Worm (Caenorhabditis elegans): ENCODE measurements around the gene R04E5.8.

Gene R04E5.8

DNA sequence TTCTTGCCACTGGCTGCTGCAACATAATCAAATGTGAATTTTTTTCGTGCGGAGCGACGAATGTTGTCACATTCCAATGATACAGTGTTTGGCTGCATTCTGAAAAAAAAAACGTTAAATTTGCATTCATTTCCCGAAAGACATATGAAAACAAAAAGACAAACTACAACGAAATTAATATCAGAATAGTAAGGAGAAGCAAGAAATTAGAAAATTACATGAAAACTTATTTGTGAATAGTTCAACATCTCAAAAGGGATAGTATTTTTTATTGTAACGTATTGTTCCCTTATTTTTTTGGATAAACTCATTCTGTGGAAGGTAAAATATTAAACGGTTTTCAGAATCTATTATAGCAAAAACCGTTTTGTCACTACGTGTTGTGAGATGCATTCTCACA lies 47.6 kb upstream of the R04E5.8 start, which contains the start of gene sprp-4:
TSS of gene sprp-4 (minus strand) at position 101 of the 400 bp plus-strand sequence.
- TF ChIP-seq nhr-90 (tag; optimal IDR thresholded peaks at IDR 0.05; ENCODE audit: poor library complexity) = no peak
- no peak for TF ChIP-seq rnt-1 (tag; optimal IDR thresholded peaks at IDR 0.05)
- no peak for TF ChIP-seq nhr-237 (tag; optimal IDR thresholded peaks at IDR 0.05)
- no peak for TF ChIP-seq unc-98 (GFP tag; IDR thresholded peaks at IDR 0.05)
- TF ChIP-seq swsn-7 (tag; optimal IDR thresholded peaks at IDR 0.05) = no peak
- no peak for TF ChIP-seq hpl-2 (GFP tag; optimal IDR thresholded peaks at IDR 0.05)
- no peak for TF ChIP-seq lsy-2 (tag; optimal IDR thresholded peaks at IDR 0.05)
- no peak for TF ChIP-seq aly-2 (tag; optimal IDR thresholded peaks at IDR 0.05)
- TF ChIP-seq pax-3 (tag; optimal IDR thresholded peaks at IDR 0.05) = no peak

DNA sequence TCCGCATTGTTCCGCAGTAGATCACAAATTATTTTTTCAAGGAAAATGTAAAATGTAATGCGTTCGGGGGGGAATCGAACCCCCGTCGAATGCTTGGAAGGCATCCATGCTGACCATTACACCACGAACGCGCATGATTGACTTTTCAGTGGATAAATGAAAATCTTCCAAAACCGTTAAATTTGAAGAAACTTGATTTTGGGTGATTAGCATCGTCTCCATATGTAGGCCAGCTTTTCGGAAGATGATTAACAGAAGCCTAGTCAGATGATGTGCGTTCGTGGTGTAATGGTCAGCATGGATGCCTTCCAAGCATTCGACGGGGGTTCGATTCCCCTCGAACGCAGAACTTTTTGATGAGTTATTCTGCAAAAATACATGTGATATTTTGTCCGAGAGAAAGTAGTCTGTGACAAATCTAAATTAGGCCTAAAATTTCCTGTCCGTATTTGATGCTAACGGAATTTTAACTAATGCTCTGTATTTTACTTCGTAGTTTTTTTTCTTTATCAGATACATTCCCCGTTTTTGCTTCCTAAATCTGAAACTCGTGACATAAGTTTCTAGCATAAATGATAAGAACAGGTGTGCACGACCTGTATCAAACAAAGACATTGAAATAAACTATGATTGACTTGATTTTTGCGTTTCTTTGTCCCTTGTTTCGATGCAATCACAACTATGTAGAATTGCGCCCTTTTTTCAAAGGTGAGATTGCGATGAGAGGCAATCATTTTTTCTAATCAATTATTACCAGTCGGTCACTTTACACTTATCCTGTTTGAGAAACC lies 40.7 kb upstream of the R04E5.8 start, which contains the start of gene C28G1.10:
TSS of gene C28G1.10 (plus strand) at position 676 of the 791 bp plus-strand sequence.
- TF ChIP-seq skn-1 (tag; optimal IDR thresholded peaks at IDR 0.05) (no peak), elt-2 (tag; optimal IDR thresholded peaks at IDR 0.05) (peak; percentile 76), pax-3 (tag; optimal IDR thresholded peaks at IDR 0.05) (no peak), lin-35 (GFP tag; optimal IDR thresholded peaks at IDR 0.05) (peak in 1 of 2 experiments; percentile 17), C34B4.2 (tag; optimal IDR thresholded peaks at IDR 0.05) (no peak)

ce11 chrX:8843988-8844387 lies 38.1 kb upstream of the R04E5.8 start, which contains the start of gene ubc-23:
Gene ubc-23 (plus strand): TSS chrX:8844288.
- no peak for TF ChIP-seq dpl-1 (GFP tag; optimal IDR thresholded peaks at IDR 0.05)
- TF ChIP-seq lin-39 (tag; optimal IDR thresholded peaks at IDR 0.05) = no peak
- TF ChIP-seq lir-3 (tag; optimal IDR thresholded peaks at IDR 0.05; ENCODE audit: poor library complexity) = no peak
- TF ChIP-seq Y116A8C.19 (tag; optimal IDR thresholded peaks at IDR 0.05; ENCODE audit: borderline replicate concordance) = no peak
- no peak for TF ChIP-seq nhr-12 (tag; optimal IDR thresholded peaks at IDR 0.05)
- no peak for TF ChIP-seq ceh-88 (GFP tag; IDR thresholded peaks at IDR 0.05)
- TF ChIP-seq isw-1 (GFP tag; IDR thresholded peaks at IDR 0.05) = no peak
- TF ChIP-seq ceh-63 (GFP tag; optimal IDR thresholded peaks at IDR 0.05) = no peak
- TF ChIP-seq nhr-84 (tag; optimal IDR thresholded peaks at IDR 0.05) = no peak
- no peak for TF ChIP-seq fos-1 (tag; optimal IDR thresholded peaks at IDR 0.05)
- TF ChIP-seq blmp-1 (tag; optimal IDR thresholded peaks at IDR 0.05) = no peak
- no peak for TF ChIP-seq jun-1 (tag; optimal IDR thresholded peaks at IDR 0.05)

ce11 chrX:8838176-8838575 lies 32.3 kb upstream of the R04E5.8 start:
- TF ChIP-seq sup-37 (GFP tag; optimal IDR thresholded peaks at IDR 0.05) = no peak
- TF ChIP-seq skn-1 (tag; optimal IDR thresholded peaks at IDR 0.05) = no peak
- no peak for TF ChIP-seq mdl-1 (tag; optimal IDR thresholded peaks at IDR 0.05)
- no peak for TF ChIP-seq isw-1 (GFP tag; IDR thresholded peaks at IDR 0.05)
- TF ChIP-seq C04F5.9 (tag; optimal IDR thresholded peaks at IDR 0.05) = no peak
- no peak for TF ChIP-seq nhr-71 (tag; optimal IDR thresholded peaks at IDR 0.05)
- no peak for TF ChIP-seq nhr-85 (tag)
- TF ChIP-seq nhr-11 (tag; optimal IDR thresholded peaks at IDR 0.05) = no peak
- no peak for TF ChIP-seq unc-30 (tag; optimal IDR thresholded peaks at IDR 0.05)
- TF ChIP-seq zip-4 (GFP tag; optimal IDR thresholded peaks at IDR 0.05) = no peak
- TF ChIP-seq egl-27 (tag; optimal IDR thresholded peaks at IDR 0.05) = no peak
- no peak for TF ChIP-seq snpc-4 (tag; optimal IDR thresholded peaks at IDR 0.05)
- TF ChIP-seq nhr-12 (tag; optimal IDR thresholded peaks at IDR 0.05) = no peak
